Worm (Caenorhabditis elegans) whole organism, midembryonic: Measurements from ENCODE around the gene atx-2.
"Not testable (repeated sequence)": the region's sequence is repeated elsewhere in the genome, so short reads cannot be mapped to it uniquely, and the experiment has no call there.

Experiments
- cog-1 ChIP-seq: sonication (generic microtip); optimal IDR thresholded peaks from 2 replicates; lab custom pipeline; 2016; ENCODE audit warnings: missing genetic modification characterization, missing compliant biosample characterization
- flt-1 ChIP-seq: fragments of 200-800 bp; sonication (Bioruptor generic); IDR thresholded peaks from 2 replicates; pipeline ENCODE4 v1.3.6; 2022; ENCODE audit warnings: missing genetic modification characterization, missing compliant biosample characterization
- klf-2 ChIP-seq: fragments of 200-800 bp; sonication (Bioruptor generic); conservative IDR thresholded peaks from 2 replicates; pipeline ENCODE4 v1.3.6; 2022; ENCODE audit warnings: missing genetic modification reagents, missing genetic modification characterization, missing compliant biosample characterization
- ztf-23 ChIP-seq: fragments of 200-800 bp; sonication (Bioruptor generic); IDR thresholded peaks from 2 replicates; pipeline ENCODE4 v1.3.6; 2022; ENCODE audit warnings: missing genetic modification reagents, missing genetic modification characterization, missing compliant biosample characterization

- TF ChIP-seq flt-1 (GFP tag; lab: Robert Waterston, UW), result peak; percentile 72
- not testable (repeated sequence) for TF ChIP-seq cog-1 (tag; lab: Kevin White, UChicago)
- TF ChIP-seq ztf-23 (GFP tag; lab: Robert Waterston, UW), result peak; percentile 84
- 0 out of 2 replicates have a peak, but pooled peaks have one; percentile 33 for TF ChIP-seq klf-2 (GFP tag; lab: Robert Waterston, UW)
Observed at ce11 chrIII:10435938-10436842, 25.0 kb upstream of the atx-2 start, which contains the start of the genes smrd-1 and enu-3.1.
